Worm (Caenorhabditis elegans) whole organism, late embryonic: ENCODE data around the gene C33D9.8.

ENCODE experiments used
- F13H6.1 ChIP-seq: sonication (generic microtip); optimal IDR thresholded peaks from 2 replicates; lab custom pipeline; 2016; ENCODE audit warnings: missing genetic modification characterization, missing compliant biosample characterization
- ahr-1 ChIP-seq: sonication (generic microtip); optimal IDR thresholded peaks from 2 replicates; lab custom pipeline; 2016; ENCODE audit warnings: missing genetic modification characterization, missing compliant biosample characterization
- ama-1 ChIP-seq: fragments of 150-350 bp; optimal IDR thresholded peaks from 2 replicates; lab custom pipeline; 2014
- ceh-14 ChIP-seq: sonication (generic microtip); optimal IDR thresholded peaks from 2 replicates; lab custom pipeline; 2016; ENCODE audit warnings: missing genotype, missing genetic modification characterization, missing compliant biosample characterization
- ceh-18 ChIP-seq: sonication (generic microtip); optimal IDR thresholded peaks from 2 replicates; lab custom pipeline; 2016; ENCODE audit warnings: missing genetic modification characterization, missing compliant biosample characterization
- ceh-19 ChIP-seq: fragments of 200-800 bp; sonication (Bioruptor generic); optimal IDR thresholded peaks from 2 replicates; lab custom pipeline; 2018; ENCODE audit warnings: mild to moderate bottlenecking, missing genetic modification characterization, missing compliant biosample characterization
- ceh-2 ChIP-seq: sonication (generic microtip); optimal IDR thresholded peaks from 2 replicates; lab custom pipeline; 2016; ENCODE audit warnings: missing genotype, missing genetic modification characterization, missing compliant biosample characterization
- ceh-22 ChIP-seq: sonication (generic microtip); optimal IDR thresholded peaks from 2 replicates; lab custom pipeline; 2017; ENCODE audit warnings: missing biosample characterization, missing genetic modification characterization
- ceh-24 ChIP-seq: sonication (generic microtip); optimal IDR thresholded peaks from 2 replicates; lab custom pipeline; 2016; ENCODE audit warnings: mild to moderate bottlenecking, missing genetic modification characterization, missing compliant biosample characterization
- ceh-30 ChIP-seq: fragments of 150-350 bp; optimal IDR thresholded peaks from 2 replicates; lab custom pipeline; 2014; ENCODE audit warnings: missing biosample characterization, missing genetic modification characterization
- ceh-31 ChIP-seq: sonication (generic microtip); optimal IDR thresholded peaks from 2 replicates; lab custom pipeline; 2016; ENCODE audit warnings: missing genetic modification characterization, missing compliant biosample characterization
- ceh-45 ChIP-seq: fragments of 200-800 bp; sonication (Bioruptor generic); IDR thresholded peaks from 2 replicates; pipeline ENCODE4 v1.3.6; 2022; ENCODE audit warnings: missing genetic modification reagents, missing genetic modification characterization, missing compliant biosample characterization
- ceh-48 ChIP-seq: sonication (generic microtip); optimal IDR thresholded peaks from 2 replicates; lab custom pipeline; 2016; ENCODE audit warnings: missing genetic modification characterization, inconsistent platforms, missing compliant biosample characterization
- ceh-9 ChIP-seq: sonication (generic microtip); optimal IDR thresholded peaks from 2 replicates; lab custom pipeline; 2016; ENCODE audit warnings: mild to moderate bottlenecking, missing genetic modification characterization, inconsistent platforms, missing compliant biosample characterization
- dmd-4 ChIP-seq: sonication (generic microtip); optimal IDR thresholded peaks from 2 replicates; lab custom pipeline; 2016; ENCODE audit warnings: borderline replicate concordance, missing genetic modification characterization, missing compliant biosample characterization
- dve-1 ChIP-seq: sonication (generic microtip); optimal IDR thresholded peaks from 2 replicates; lab custom pipeline; 2017; ENCODE audit warnings: antibody characterized with exemption, mild to moderate bottlenecking, missing genetic modification characterization, missing compliant biosample characterization
- elt-4 ChIP-seq: sonication (generic microtip); optimal IDR thresholded peaks from 2 replicates; lab custom pipeline; 2016; ENCODE audit warnings: missing genetic modification characterization, missing compliant biosample characterization
- ets-4 ChIP-seq: sonication (generic microtip); optimal IDR thresholded peaks from 2 replicates; lab custom pipeline; 2016; ENCODE audit warnings: missing genetic modification characterization, missing compliant biosample characterization
- fkh-10 ChIP-seq: fragments of 150-350 bp; optimal IDR thresholded peaks from 2 replicates; lab custom pipeline; 2014; ENCODE audit warnings: missing biosample characterization, missing genetic modification reagents, missing genetic modification characterization
- hlh-15 ChIP-seq: sonication (generic microtip); optimal IDR thresholded peaks from 2 replicates; lab custom pipeline; 2016; ENCODE audit warnings: missing genetic modification characterization, missing compliant biosample characterization
- madf-2 ChIP-seq: sonication (generic microtip); optimal IDR thresholded peaks from 2 replicates; lab custom pipeline; 2017; ENCODE audit warnings: missing genetic modification characterization, missing compliant biosample characterization
- mec-3 ChIP-seq: sonication (generic microtip); optimal IDR thresholded peaks from 2 replicates; lab custom pipeline; 2016; ENCODE audit warnings: borderline replicate concordance, missing genetic modification characterization, missing compliant biosample characterization
- nhr-11 ChIP-seq: fragments of 150-350 bp; optimal IDR thresholded peaks from 2 replicates; lab custom pipeline; 2014; ENCODE audit warnings: missing biosample characterization, missing genetic modification characterization
- nhr-232 ChIP-seq: sonication (generic microtip); optimal IDR thresholded peaks from 2 replicates; lab custom pipeline; 2016; ENCODE audit warnings: missing genetic modification characterization, missing compliant biosample characterization
- npax-4 ChIP-seq: sonication (generic microtip); optimal IDR thresholded peaks from 2 replicates; lab custom pipeline; 2016; ENCODE audit warnings: missing genetic modification characterization, missing compliant biosample characterization
- odd-2 ChIP-seq: sonication (generic microtip); optimal IDR thresholded peaks from 2 replicates; lab custom pipeline; 2017; ENCODE audit warnings: antibody characterized with exemption, mild to moderate bottlenecking, missing genetic modification characterization, missing compliant biosample characterization
- pag-3 ChIP-seq: sonication (generic microtip); optimal IDR thresholded peaks from 2 replicates; lab custom pipeline; 2016; ENCODE audit warnings: missing compliant biosample characterization, missing genetic modification characterization, borderline replicate concordance
- pax-1 ChIP-seq: fragments of 150-350 bp; optimal IDR thresholded peaks from 2 replicates; lab custom pipeline; 2014; ENCODE audit warnings: missing biosample characterization, missing genetic modification characterization
- pha-2 ChIP-seq: sonication (generic microtip); optimal IDR thresholded peaks from 2 replicates; lab custom pipeline; 2017; ENCODE audit warnings: mild to moderate bottlenecking, missing genetic modification characterization, missing compliant biosample characterization
- pha-4 ChIP-seq: fragments of 150-350 bp; optimal IDR thresholded peaks from 2 replicates; lab custom pipeline; 2018; ENCODE audit warnings: missing biosample characterization, missing genetic modification reagents, missing genetic modification characterization
- pros-1 ChIP-seq: fragments of 150-350 bp; optimal IDR thresholded peaks from 2 replicates; lab custom pipeline; 2014; ENCODE audit warnings: missing biosample characterization, missing genetic modification reagents, missing genetic modification characterization
- ref-2 ChIP-seq: sonication (generic microtip); optimal IDR thresholded peaks from 2 replicates; lab custom pipeline; 2016; ENCODE audit warnings: missing genetic modification characterization, missing compliant biosample characterization
- tbx-2 ChIP-seq: sonication (generic microtip); optimal IDR thresholded peaks from 2 replicates; lab custom pipeline; 2016; ENCODE audit warnings: missing genetic modification characterization, missing compliant biosample characterization
- tbx-7 ChIP-seq: sonication (generic microtip); optimal IDR thresholded peaks from 2 replicates; lab custom pipeline; 2016; ENCODE audit warnings: missing genotype, missing genetic modification characterization, missing compliant biosample characterization
- ttx-3 ChIP-seq: sonication (generic microtip); optimal IDR thresholded peaks from 2 replicates; lab custom pipeline; 2016; ENCODE audit warnings: missing genetic modification reagents, missing genetic modification characterization, missing compliant biosample characterization
- unc-42 ChIP-seq: sonication (generic microtip); optimal IDR thresholded peaks from 2 replicates; lab custom pipeline; 2016; ENCODE audit warnings: missing genotype, missing genetic modification characterization, missing compliant biosample characterization
- unc-55 ChIP-seq: sonication (generic microtip); optimal IDR thresholded peaks from 2 replicates; lab custom pipeline; 2017; ENCODE audit warnings: missing biosample characterization, missing genetic modification reagents, missing genetic modification characterization
- unc-86 ChIP-seq: sonication (generic microtip); optimal IDR thresholded peaks from 2 replicates; lab custom pipeline; 2016; ENCODE audit warnings: missing genetic modification characterization, missing compliant biosample characterization
- zip-5 ChIP-seq: sonication (generic microtip); optimal IDR thresholded peaks from 2 replicates; lab custom pipeline; 2016; ENCODE audit warnings: missing genetic modification characterization, missing compliant biosample characterization

C33D9.8 gene

DNA sequence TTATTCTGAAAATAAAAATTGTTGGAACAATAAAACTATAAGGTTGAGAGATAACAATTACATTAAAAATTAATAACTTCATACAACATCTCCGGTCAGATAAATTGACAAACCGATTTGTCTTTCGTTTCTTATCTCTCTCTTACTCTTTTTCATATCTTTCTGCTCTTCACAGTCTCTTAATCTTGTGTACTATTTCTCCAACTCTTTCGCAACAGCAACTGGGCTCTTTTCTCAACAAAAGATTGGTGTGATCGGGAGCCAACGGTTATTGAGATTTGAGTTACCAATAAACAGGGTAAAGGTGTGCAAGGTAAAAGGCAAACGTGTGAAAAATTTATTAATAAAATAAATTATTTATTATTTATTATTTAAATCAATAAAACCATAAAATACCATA is at the start of gene C33D9.8:
TSS of gene C33D9.8 (minus strand) at position 99 of the 400 bp plus-strand sequence.
- no peak for TF ChIP-seq mec-3 (tag; lab: Kevin White, UChicago)
- no peak for TF ChIP-seq unc-42 (tag; lab: Kevin White, UChicago)
- TF ChIP-seq unc-55 (GFP tag; lab: Kevin White, UChicago), result peak; percentile 6

DNA sequence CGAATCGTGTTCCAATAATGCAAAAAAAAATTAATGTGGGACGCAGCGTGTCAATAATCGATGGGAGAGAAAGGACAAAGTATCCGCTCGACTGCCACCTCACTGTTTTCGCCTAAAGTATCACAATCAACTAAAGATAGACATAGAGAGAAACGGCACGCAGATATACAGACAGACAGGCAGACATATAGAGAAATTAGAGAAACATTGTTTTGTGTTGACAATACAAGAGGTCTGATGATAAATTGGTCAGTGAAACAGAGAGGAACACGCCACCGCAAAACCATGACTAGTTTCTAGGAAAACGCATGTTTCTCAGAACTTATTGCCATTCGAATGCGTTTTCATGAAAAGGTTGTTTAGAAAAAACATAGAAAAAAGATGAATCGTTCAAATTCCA is 44.0 kb upstream of the C33D9.8 start, which contains the start of gene T28C6.8:
TSS of gene T28C6.8 (minus strand) at position 137 of the 400 bp plus-strand sequence.
- no peak for TF ChIP-seq npax-4 (tag; lab: Kevin White, UChicago)
- TF ChIP-seq F13H6.1, result no peak
- TF ChIP-seq ceh-14, result no peak
- TF ChIP-seq pag-3 (tag; lab: Kevin White, UChicago), result no peak
- no peak for TF ChIP-seq ama-1
- TF ChIP-seq dve-1, result peak; percentile 5

ce11 chrIV:8827500-8827899 is 40.9 kb upstream of the C33D9.8 start, which contains the start of gene T28C6.7:
Gene T28C6.7, plus strand, starts transcription at chrIV:8827800.
- TF ChIP-seq odd-2, result no peak
- no peak for TF ChIP-seq ref-2 (tag; lab: Kevin White, UChicago)
- no peak for TF ChIP-seq ceh-48
- no peak for TF ChIP-seq ahr-1 (tag; lab: Kevin White, UChicago)
- no peak for TF ChIP-seq pha-4 (tag; lab: Kevin White, UChicago)
- no peak for TF ChIP-seq ceh-45
- no peak for TF ChIP-seq dve-1
- TF ChIP-seq ceh-2 (tag; lab: Kevin White, UChicago), result no peak

- TF ChIP-seq ceh-48, result peak; percentile 88
- no peak for TF ChIP-seq mec-3 (tag; lab: Kevin White, UChicago)
Measured at ce11 chrIV:8826606-8827000, 40.1 kb upstream of the C33D9.8 start.

DNA sequence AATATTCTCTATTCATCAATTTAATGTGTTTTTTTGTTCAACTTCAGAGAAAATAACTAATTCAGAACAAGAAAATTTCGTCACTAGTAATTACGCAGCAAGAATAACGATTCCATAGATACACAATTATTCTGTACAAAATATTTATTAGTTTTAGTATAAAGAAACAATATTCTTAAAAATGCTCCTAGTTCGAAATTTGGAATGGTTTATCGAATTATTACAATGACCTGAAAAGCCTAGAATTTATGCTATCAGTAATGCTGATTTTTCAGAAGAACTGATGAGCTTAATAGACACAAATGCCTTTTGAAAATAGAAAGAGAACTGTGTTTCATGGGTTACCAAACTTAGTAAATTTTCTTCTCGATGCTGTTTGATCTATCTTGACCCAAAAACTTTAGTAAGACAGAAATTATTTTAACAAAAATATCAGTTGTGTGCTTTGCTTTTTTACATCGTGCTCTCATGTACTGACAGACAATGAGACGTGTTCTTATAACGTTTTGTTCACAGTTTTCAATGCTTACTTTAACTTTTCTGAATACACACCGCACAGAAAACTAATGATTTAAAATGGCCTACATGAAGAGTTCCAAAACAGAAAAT is 39.5 kb upstream of the C33D9.8 start:
- no peak for TF ChIP-seq ceh-19 (GFP tag; lab: Kevin White, UChicago)
- TF ChIP-seq pha-2 (tag; lab: Kevin White, UChicago), result no peak
- no peak for TF ChIP-seq ceh-31
- TF ChIP-seq ceh-18 (tag; lab: Kevin White, UChicago), result no peak
- no peak for TF ChIP-seq ama-1
- no peak for TF ChIP-seq ceh-14
- TF ChIP-seq ceh-9 (tag; lab: Kevin White, UChicago), result no peak
- no peak for TF ChIP-seq ceh-30 (tag; lab: Kevin White, UChicago)
- TF ChIP-seq madf-2 (tag; lab: Kevin White, UChicago), result no peak
- TF ChIP-seq pha-4 (tag; lab: Kevin White, UChicago), result no peak
- TF ChIP-seq zip-5 (tag; lab: Kevin White, UChicago), result no peak
- no peak for TF ChIP-seq pax-1 (tag; lab: Kevin White, UChicago)
- TF ChIP-seq elt-4 (tag; lab: Kevin White, UChicago), result no peak

ce11 chrIV:8824145-8824833 is 37.7 kb upstream of the C33D9.8 start, which contains the start of the genes col-117 and col-3:
Gene col-117, minus strand, starts transcription at chrIV:8824195.
Gene col-3, plus strand, starts transcription at chrIV:8824783.
- TF ChIP-seq nhr-232 (tag; lab: Kevin White, UChicago) (no peak), ceh-14 (no peak), unc-86 (tag; lab: Kevin White, UChicago) (no peak), hlh-15 (tag; lab: Kevin White, UChicago) (no peak), pros-1 (no peak), tbx-7 (tag; lab: Kevin White, UChicago) (no peak), madf-2 (tag; lab: Kevin White, UChicago) (no peak), pag-3 (tag; lab: Kevin White, UChicago) (no peak), odd-2 (no peak), ttx-3 (tag; lab: Kevin White, UChicago) (no peak), dmd-4 (tag; lab: Kevin White, UChicago) (no peak), ceh-48 (no peak), fkh-10 (GFP tag; lab: Kevin White, UChicago) (no peak), tbx-2 (tag; lab: Kevin White, UChicago) (no peak), ceh-22 (tag; lab: Kevin White, UChicago) (no peak), ceh-45 (no peak), ets-4 (tag; lab: Kevin White, UChicago) (no peak), nhr-11 (no peak), elt-4 (tag; lab: Kevin White, UChicago) (no peak), ceh-24 (tag; lab: Kevin White, UChicago) (no peak)
- TF ChIP-seq, all 69 proteins: peak for 0
